Fruit fly (Drosophila melanogaster) whole organism, prepupa: Measurements from ENCODE around the gene Sce.

Source experiments
- Blimp-1 ChIP-seq: fragments of 200-800 bp; sonication (Bioruptor generic); optimal IDR thresholded peaks from 3 replicates; lab custom pipeline; 2017; ENCODE audit warnings: missing biosample characterization, missing genetic modification characterization, mild to moderate bottlenecking, moderate library complexity, missing genetic modification reagents
- CG10669 ChIP-seq: fragments of 200-800 bp; sonication (Bioruptor generic); optimal IDR thresholded peaks from 3 replicates; lab custom pipeline; 2018; ENCODE audit warnings: missing biosample characterization, mild to moderate bottlenecking, missing genetic modification characterization, moderate library complexity
- CG11294 ChIP-seq: fragments of 200-800 bp; sonication (Bioruptor generic); IDR thresholded peaks from 2 replicates; pipeline ENCODE4 v1.3.6; 2022; ENCODE audit warnings: missing biosample characterization, missing genetic modification characterization
- CG11902 ChIP-seq: fragments of 200-800 bp; sonication (Bioruptor generic); optimal IDR thresholded peaks from 3 replicates; lab custom pipeline; 2016; ENCODE audit warnings: missing biosample characterization, missing genetic modification characterization
- CG15336 ChIP-seq: fragments of 200-800 bp; sonication (Bioruptor generic); IDR thresholded peaks from 2 replicates; pipeline ENCODE4 v1.3.6; 2022; ENCODE audit warnings: missing biosample characterization, missing genetic modification characterization
- CG1621 ChIP-seq: fragments of 200-800 bp; sonication (Bioruptor generic); optimal IDR thresholded peaks from 3 replicates; lab custom pipeline; 2018; ENCODE audit warnings: missing biosample characterization, mild to moderate bottlenecking, missing genetic modification characterization
- CG3032 ChIP-seq: fragments of 200-800 bp; optimal IDR thresholded peaks from 2 replicates; lab custom pipeline; 2019; ENCODE audit warnings: missing biosample characterization, mild to moderate bottlenecking, missing genetic modification characterization, moderate library complexity
- CG32006 ChIP-seq: fragments of 200-800 bp; sonication (Bioruptor generic); optimal IDR thresholded peaks from 3 replicates; lab custom pipeline; 2017; ENCODE audit warnings: missing biosample characterization, mild to moderate bottlenecking, missing genetic modification characterization
- CG3919 ChIP-seq: fragments of 200-800 bp; sonication (Bioruptor generic); optimal IDR thresholded peaks from 3 replicates; lab custom pipeline; 2016; ENCODE audit warnings: missing biosample characterization, missing genetic modification characterization
- CG6163 ChIP-seq: fragments of 200-800 bp; sonication (Bioruptor generic); IDR thresholded peaks from 3 replicates; pipeline ENCODE4 v1.3.6; 2022; ENCODE audit warnings: missing biosample characterization, missing genetic modification characterization
- CG6792 ChIP-seq: fragments of 200-800 bp; sonication (Bioruptor generic); optimal IDR thresholded peaks from 3 replicates; lab custom pipeline; 2016; ENCODE audit warnings: missing biosample characterization, missing genetic modification characterization
- CG6808 ChIP-seq: fragments of 200-800 bp; sonication (Bioruptor generic); optimal IDR thresholded peaks from 3 replicates; lab custom pipeline; 2017; ENCODE audit warnings: missing biosample characterization, missing genetic modification characterization, mild to moderate bottlenecking, moderate library complexity, missing genetic modification reagents
- CG6854 ChIP-seq: fragments of 200-800 bp; sonication (Bioruptor generic); optimal IDR thresholded peaks from 2 replicates; lab custom pipeline; 2017; ENCODE audit warnings: missing biosample characterization, mild to moderate bottlenecking, missing genetic modification characterization
- CG7368 ChIP-seq: fragments of 200-800 bp; sonication (Bioruptor generic); optimal IDR thresholded peaks from 3 replicates; lab custom pipeline; 2016; ENCODE audit warnings: missing biosample characterization, missing genetic modification characterization
- CG8119 ChIP-seq: fragments of 200-800 bp; sonication (Bioruptor generic); IDR thresholded peaks from 3 replicates; pipeline ENCODE4 v1.3.6; 2022; ENCODE audit warnings: missing biosample characterization, missing genetic modification characterization
- CG8319 ChIP-seq: fragments of 200-800 bp; sonication (Bioruptor generic); optimal IDR thresholded peaks from 3 replicates; lab custom pipeline; 2016; ENCODE audit warnings: missing biosample characterization, missing genetic modification characterization
- CG8632 ChIP-seq: fragments of 200-800 bp; sonication (Bioruptor generic); optimal IDR thresholded peaks from 3 replicates; lab custom pipeline; 2016; ENCODE audit warnings: missing biosample characterization, missing genetic modification characterization
- CG9139 ChIP-seq: fragments of 200-800 bp; sonication (Bioruptor generic); optimal IDR thresholded peaks from 3 replicates; lab custom pipeline; 2017; ENCODE audit warnings: missing biosample characterization, mild to moderate bottlenecking, missing genetic modification characterization
- Eip78C ChIP-seq: fragments of 200-800 bp; sonication (Bioruptor generic); peaks from one replicate; lab custom pipeline; 2016; ENCODE audit warnings: missing biosample characterization, missing genetic modification characterization
- Eip93F ChIP-seq: fragments of 200-800 bp; sonication (Bioruptor generic); optimal IDR thresholded peaks from 2 replicates; lab custom pipeline; 2016; ENCODE audit warnings: missing biosample characterization, mild to moderate bottlenecking, missing genetic modification characterization
- Ets96B ChIP-seq: fragments of 200-800 bp; optimal IDR thresholded peaks from 2 replicates; lab custom pipeline; 2019; ENCODE audit warnings: missing biosample characterization, mild to moderate bottlenecking, missing genetic modification characterization, moderate library complexity
- Met ChIP-seq: fragments of 200-800 bp; sonication (Bioruptor generic); optimal IDR thresholded peaks from 3 replicates; lab custom pipeline; 2016; ENCODE audit warnings: missing biosample characterization, missing genetic modification characterization
- Smox ChIP-seq: fragments of 200-800 bp; sonication (Bioruptor generic); optimal IDR thresholded peaks from 3 replicates; lab custom pipeline; 2016; ENCODE audit warnings: missing biosample characterization, missing genetic modification characterization
- Sox102F ChIP-seq: fragments of 200-800 bp; sonication (Bioruptor generic); optimal IDR thresholded peaks from 2 replicates; lab custom pipeline; 2016; ENCODE audit warnings: missing biosample characterization, mild to moderate bottlenecking, missing genetic modification characterization
- Sox14 ChIP-seq: fragments of 200-800 bp; sonication (Bioruptor generic); optimal IDR thresholded peaks from 3 replicates; lab custom pipeline; 2016; ENCODE audit warnings: missing biosample characterization, missing genetic modification characterization
- Sox15 ChIP-seq: fragments of 200-800 bp; sonication (Bioruptor generic); optimal IDR thresholded peaks from 3 replicates; lab custom pipeline; 2016; ENCODE audit warnings: missing biosample characterization, missing genetic modification characterization
- achi ChIP-seq: fragments of 200-800 bp; sonication (Bioruptor generic); optimal IDR thresholded peaks from 3 replicates; lab custom pipeline; 2016; ENCODE audit warnings: missing biosample characterization, missing genetic modification characterization
- acj6 ChIP-seq: fragments of 200-800 bp; sonication (Bioruptor generic); optimal IDR thresholded peaks from 3 replicates; lab custom pipeline; 2016; ENCODE audit warnings: missing biosample characterization, missing genetic modification characterization
- cyc ChIP-seq: fragments of 200-800 bp; sonication (Bioruptor generic); optimal IDR thresholded peaks from 3 replicates; lab custom pipeline; 2016; ENCODE audit warnings: missing biosample characterization, missing genetic modification characterization
- dac ChIP-seq: fragments of 200-800 bp; sonication (Bioruptor generic); optimal IDR thresholded peaks from 2 replicates; lab custom pipeline; 2017; ENCODE audit warnings: missing biosample characterization, mild to moderate bottlenecking, missing genetic modification characterization
- fd59A ChIP-seq: fragments of 200-800 bp; sonication (Bioruptor generic); optimal IDR thresholded peaks from 2 replicates; lab custom pipeline; 2017; ENCODE audit warnings: missing biosample characterization, mild to moderate bottlenecking, missing genetic modification characterization, missing genetic modification reagents
- fd85E ChIP-seq: fragments of 200-800 bp; sonication (Bioruptor generic); optimal IDR thresholded peaks from 3 replicates; lab custom pipeline; 2016; ENCODE audit warnings: missing biosample characterization, missing genetic modification characterization
- lz ChIP-seq: fragments of 200-800 bp; sonication (Bioruptor generic); optimal IDR thresholded peaks from 3 replicates; lab custom pipeline; 2016; ENCODE audit warnings: missing biosample characterization, missing genetic modification characterization
- net ChIP-seq: fragments of 200-800 bp; sonication (Bioruptor generic); optimal IDR thresholded peaks from 3 replicates; lab custom pipeline; 2016; ENCODE audit warnings: missing biosample characterization, missing genetic modification characterization
- pdm3 ChIP-seq: fragments of 200-800 bp; sonication (Bioruptor generic); optimal IDR thresholded peaks from 3 replicates; lab custom pipeline; 2016; ENCODE audit warnings: missing biosample characterization, missing genetic modification characterization
- salr ChIP-seq, 2 experiments: fragments of 200-800 bp; sonication (Bioruptor generic); optimal IDR thresholded peaks; 3 replicates each; lab custom pipeline; 2016 to 2018; ENCODE audit warnings: missing biosample characterization in 2 of 2, missing genetic modification characterization in 2 of 2, mild to moderate bottlenecking in 1 of 2
- ss ChIP-seq, 2 experiments: fragments of 200-800 bp; sonication (Bioruptor generic); optimal IDR thresholded peaks; 2 replicates in 1 of 2; 3 replicates in 1 of 2; lab custom pipeline; 2017 to 2018; ENCODE audit warnings: mild to moderate bottlenecking in 2 of 2, missing biosample characterization in 2 of 2, missing genetic modification characterization in 2 of 2, moderate library complexity in 1 of 2
- svp ChIP-seq: fragments of 200-800 bp; sonication (Bioruptor generic); peaks from one replicate; lab custom pipeline; 2016; ENCODE audit warnings: missing biosample characterization, missing genetic modification characterization
- topi ChIP-seq: fragments of 200-800 bp; sonication (Bioruptor generic); optimal IDR thresholded peaks from 3 replicates; lab custom pipeline; 2016; ENCODE audit warnings: missing biosample characterization, missing genetic modification characterization
- vri ChIP-seq: fragments of 200-800 bp; sonication (Bioruptor generic); optimal IDR thresholded peaks from 3 replicates; lab custom pipeline; 2016; ENCODE audit warnings: missing biosample characterization, mild to moderate bottlenecking, missing genetic modification characterization

The Sce gene

dm6 chr3R:27647817-27648216 lies 34.0 kb downstream of the Sce start:
- TF ChIP-seq CG1621 (tag; lab: Kevin White, UChicago) (no peak), CG15336 (no peak), Ets96B (no peak), CG6808 (GFP tag; lab: Kevin White, UChicago) (no peak), Sox15 (GFP tag; lab: Kevin White, UChicago) (no peak), ss (GFP tag; optimal IDR thresholded peaks at IDR 0.05; lab: Kevin White, UChicago) (no peak), CG3032 (tag; lab: Kevin White, UChicago) (no peak), Blimp-1 (GFP tag; lab: Kevin White, UChicago) (no peak), CG6163 (GFP tag; lab: Robert Waterston, UW) (no peak), CG8319 (GFP tag; lab: Kevin White, UChicago) (no peak), CG9139 (GFP tag; lab: Kevin White, UChicago) (no peak)

- no peak for TF ChIP-seq CG11294 (GFP tag; lab: Robert Waterston, UW)
- TF ChIP-seq CG3919 (GFP tag; lab: Kevin White, UChicago), result no peak
- TF ChIP-seq CG8319 (GFP tag; lab: Kevin White, UChicago), result no peak
Measured at dm6 chr3R:27643080-27643479, 38.7 kb downstream of the Sce start.

dm6 chr3R:27637264-27637860 lies 44.5 kb downstream of the Sce start:
- peak; percentile 85 for TF ChIP-seq Eip78C
- TF ChIP-seq fd59A (GFP tag; lab: Kevin White, UChicago), result no peak
- TF ChIP-seq svp (GFP tag; lab: Kevin White, UChicago), result peak; percentile 58
- peak; percentile 9 for TF ChIP-seq topi (GFP tag; lab: Kevin White, UChicago)
- TF ChIP-seq CG10669 (GFP tag; lab: Kevin White, UChicago), result no peak
- TF ChIP-seq Met (GFP tag; lab: Kevin White, UChicago), result peak; percentile 6
- peak; percentile 11 for TF ChIP-seq pdm3 (GFP tag; lab: Kevin White, UChicago)

dm6 chr3R:27636720-27637119 lies 45.1 kb downstream of the Sce start:
- no peak for TF ChIP-seq cyc
- TF ChIP-seq CG32006 (GFP tag; lab: Kevin White, UChicago), result no peak
- no peak for TF ChIP-seq acj6 (GFP tag; lab: Kevin White, UChicago)
- no peak for TF ChIP-seq svp (GFP tag; lab: Kevin White, UChicago)
- TF ChIP-seq CG6854 (GFP tag; lab: Kevin White, UChicago), result no peak
- no peak for TF ChIP-seq Sox14 (GFP tag; lab: Kevin White, UChicago)
- TF ChIP-seq CG3032 (tag; lab: Kevin White, UChicago), result no peak
- no peak for TF ChIP-seq achi
- TF ChIP-seq CG9139 (GFP tag; lab: Kevin White, UChicago), result no peak
- TF ChIP-seq fd85E (GFP tag; lab: Kevin White, UChicago), result no peak
- TF ChIP-seq pdm3 (GFP tag; lab: Kevin White, UChicago), result no peak
- TF ChIP-seq CG11294 (GFP tag; lab: Robert Waterston, UW), result no peak
- TF ChIP-seq, all 60 proteins: peak for 0

- TF ChIP-seq CG3032 (tag; lab: Kevin White, UChicago) (peak; percentile 100), topi (GFP tag; lab: Kevin White, UChicago) (peak; percentile 99), CG6792 (GFP tag; lab: Kevin White, UChicago) (peak; percentile 99), CG7368 (GFP tag; lab: Kevin White, UChicago) (peak; percentile 99), salr (GFP tag; optimal IDR thresholded peaks at IDR 0.05; lab: Kevin White, UChicago) (peak; percentile 99), achi (peak; percentile 100), Sox14 (GFP tag; lab: Kevin White, UChicago) (peak; percentile 99), CG8319 (GFP tag; lab: Kevin White, UChicago) (peak; percentile 99), Smox (GFP tag; lab: Kevin White, UChicago) (peak; percentile 99), CG32006 (GFP tag; lab: Kevin White, UChicago) (peak; percentile 100), lz (peak; percentile 99), CG8632 (GFP tag; lab: Kevin White, UChicago) (peak; percentile 100), Sox15 (GFP tag; lab: Kevin White, UChicago) (peak; percentile 99), vri (peak; percentile 98), ss (GFP tag; optimal IDR thresholded peaks at IDR 0.05; lab: Kevin White, UChicago) (peak; percentile 98 to 99), fd85E (GFP tag; lab: Kevin White, UChicago) (peak; percentile 97), dac (GFP tag; lab: Kevin White, UChicago) (peak; percentile 99), net (peak; percentile 99), Sox102F (peak; percentile 99), CG8119 (GFP tag; lab: Robert Waterston, UW) (peak; percentile 100), CG6854 (GFP tag; lab: Kevin White, UChicago) (peak; percentile 98), CG11902 (GFP tag; lab: Kevin White, UChicago) (peak; percentile 99), Eip93F (GFP tag; lab: Kevin White, UChicago) (peak; percentile 98)
Measured at dm6 chr3R:27636010-27636584, 45.7 kb downstream of the Sce start, which contains the start of the genes CG5611 and Mtl. TSS of gene CG5611 (minus strand) at chr3R:27636060. TSS of gene Mtl (plus strand) at chr3R:27636412.
